In genomic region chr3R:20549855-20550603, dm6 we compare ENCODE assay signal across 1 fruit fly cellular context.
TF ChIP-seq lines count a peak whose summit lies in the region.

No protein-coding gene starts in this region.

TF ChIP-seq in whole organism, embryonic, 481 proteins besides CTCF, POLR2A, EP300 and RAD21 (continued from another document):
- TF ChIP-seq pum (GFP tag; optimal IDR thresholded peaks at IDR 0.05; lab: Kevin White, UChicago) (peak; percentile 12), lilli (GFP tag; optimal IDR thresholded peaks at IDR 0.05; lab: Kevin White, UChicago) (peak; percentile 81), gro (GFP tag; optimal IDR thresholded peaks at IDR 0.05; lab: Kevin White, UChicago) (peak; percentile 24), CG4404 (GFP tag; IDR thresholded peaks at IDR 0.05; lab: Robert Waterston, UW) (peak; percentile 85), CG13287 (GFP tag; IDR thresholded peaks at IDR 0.05; lab: Robert Waterston, UW; ENCODE audit: partially characterized antibody) (no peak; the same call in 1 of the 2 replicates), CG2202 (tag; optimal IDR thresholded peaks at IDR 0.05; lab: Kevin White, UChicago) (peak; percentile 75), p53 (GFP tag; optimal IDR thresholded peaks at IDR 0.05; lab: Kevin White, UChicago) (no peak), ftz-f1 (GFP tag; optimal IDR thresholded peaks at IDR 0.05; lab: Kevin White, UChicago) (no peak), gem (tag; optimal IDR thresholded peaks at IDR 0.05; lab: Kevin White, UChicago) (peak; percentile 93), sc (optimal IDR thresholded peaks at IDR 0.05; lab: Kevin White, UChicago) (no peak), sc (GFP tag; optimal IDR thresholded peaks at IDR 0.05; lab: Kevin White, UChicago) (peak; percentile 84), twi (tag; optimal IDR thresholded peaks at IDR 0.05; lab: Kevin White, UChicago) (peak; percentile 99), Hmr (GFP tag; optimal IDR thresholded peaks at IDR 0.05; lab: Kevin White, UChicago) (peak; percentile 81), CG3065 (GFP tag; optimal IDR thresholded peaks at IDR 0.05; lab: Kevin White, UChicago) (peak; percentile 56), CG10959 (GFP tag; IDR thresholded peaks at IDR 0.05; lab: Robert Waterston, UW) (peak; percentile 82), CG10209 (GFP tag; optimal IDR thresholded peaks at IDR 0.05; lab: Kevin White, UChicago) (peak; percentile 86), CG1792 (GFP tag; optimal IDR thresholded peaks at IDR 0.05; lab: Kevin White, UChicago) (no peak), row (GFP tag; IDR thresholded peaks at IDR 0.05; lab: Robert Waterston, UW) (peak; percentile 97), Dll (GFP tag; IDR thresholded peaks at IDR 0.05; lab: Robert Waterston, UW; ENCODE audit: partially characterized antibody) (no peak), CG7357 (GFP tag; IDR thresholded peaks at IDR 0.05; lab: Robert Waterston, UW) (peak; percentile 80), trem (tag; optimal IDR thresholded peaks at IDR 0.05; lab: Kevin White, UChicago) (peak; percentile 81), CG4424 (GFP tag; optimal IDR thresholded peaks at IDR 0.05; lab: Kevin White, UChicago) (peak; percentile 89), CG7963 (GFP tag; IDR thresholded peaks at IDR 0.05; lab: Robert Waterston, UW; ENCODE audit: partially characterized antibody) (no peak), CG17385 (GFP tag; optimal IDR thresholded peaks at IDR 0.05; lab: Kevin White, UChicago) (peak; percentile 69), ro (GFP tag; IDR thresholded peaks at IDR 0.05; lab: Robert Waterston, UW) (peak; percentile 63), CG8924 (tag; optimal IDR thresholded peaks at IDR 0.05; lab: Kevin White, UChicago) (peak; percentile 86), zfh2 (GFP tag; optimal IDR thresholded peaks at IDR 0.05; lab: Kevin White, UChicago) (peak; percentile 14), vfl (GFP tag; optimal IDR thresholded peaks at IDR 0.05; lab: Kevin White, UChicago) (peak; percentile 21), Doc3 (GFP tag; IDR thresholded peaks at IDR 0.05; lab: Robert Waterston, UW; ENCODE audit: partially characterized antibody) (no peak), dpn (GFP tag; optimal IDR thresholded peaks at IDR 0.05; lab: Kevin White, UChicago) (peak; percentile 20 to 78), ken (GFP tag; IDR thresholded peaks at IDR 0.05; lab: Robert Waterston, UW) (peak; percentile 76), CG3163 (GFP tag; optimal IDR thresholded peaks at IDR 0.05; lab: Kevin White, UChicago) (no peak), toy (GFP tag; IDR thresholded peaks at IDR 0.05; lab: Robert Waterston, UW) (peak; percentile 69; the same call in 1 of the 2 replicates), crc (GFP tag; optimal IDR thresholded peaks at IDR 0.05; lab: Kevin White, UChicago) (no peak), E2f2 (GFP tag; IDR thresholded peaks at IDR 0.05; lab: Robert Waterston, UW) (peak; percentile 42; the same call in 1 of the 2 replicates), CG12104 (GFP tag; optimal IDR thresholded peaks at IDR 0.05; lab: Kevin White, UChicago) (peak; percentile 84), z (GFP tag; IDR thresholded peaks at IDR 0.05; lab: Robert Waterston, UW) (0 out of 3 replicates have a peak, but pooled peaks have one; percentile 4), cad (GFP tag; optimal IDR thresholded peaks at IDR 0.05; lab: Kevin White, UChicago) (peak; percentile 24), nau (GFP tag; optimal IDR thresholded peaks at IDR 0.05; lab: Kevin White, UChicago) (peak; percentile 62)
